Worm (Caenorhabditis elegans): ENCODE data around the gene ZK632.12.

The ZK632.12 gene

ce11 chrIII:9826005-9826404 is 4.6 kb upstream of the ZK632.12 start:
- TF ChIP-seq snpc-4 (tag; optimal IDR thresholded peaks at IDR 0.05) (no peak), mep-1 (tag; optimal IDR thresholded peaks at IDR 0.05) (peak; percentile 3)

DNA sequence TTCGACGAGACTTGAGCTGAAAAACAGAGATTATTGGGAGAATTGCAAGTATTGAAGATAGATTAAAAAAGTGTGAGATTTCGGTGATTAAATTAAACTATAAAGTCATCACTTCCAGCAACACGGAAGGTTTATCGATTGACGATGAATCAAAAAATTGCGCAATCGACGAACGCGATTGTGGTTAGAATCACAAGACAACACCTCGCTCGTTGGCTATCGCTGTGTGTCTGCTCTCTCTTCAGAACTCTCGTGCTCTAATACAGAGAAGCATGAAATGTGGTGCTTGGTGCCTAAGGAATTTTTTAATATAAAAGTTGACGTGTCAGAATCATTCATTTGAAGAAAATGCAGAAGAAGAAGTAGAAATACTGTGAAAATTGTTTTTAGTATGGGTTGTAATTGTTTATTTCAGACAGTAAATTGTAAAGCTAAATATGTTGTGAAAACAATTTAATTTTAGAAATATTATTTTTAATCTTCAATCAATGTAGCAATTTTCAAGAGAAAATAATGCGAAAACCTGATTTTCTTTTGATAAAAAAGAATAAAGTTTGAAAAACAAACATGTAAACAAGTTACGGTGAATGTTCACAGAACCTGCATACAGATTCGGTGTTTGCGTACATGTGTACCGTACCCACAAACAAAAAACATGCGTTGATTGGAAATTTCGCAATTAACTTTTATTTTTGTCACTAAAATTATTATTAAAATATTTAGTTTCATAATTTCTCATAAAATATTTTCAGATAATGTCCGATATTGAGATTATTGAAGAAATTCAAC is 3.2 kb upstream of the ZK632.12 start, which contains the start of the genes ZK632.10 and ZK632.11:
ZK632.10 (minus strand) TSS at position 560 of the 789 bp plus-strand sequence.
ZK632.11 (plus strand) TSS at position 753 of the 789 bp plus-strand sequence.
- peak; percentile 96 for TF ChIP-seq lsy-2 (tag; optimal IDR thresholded peaks at IDR 0.05)
- peak; percentile 9 for TF ChIP-seq nhr-237 (tag; optimal IDR thresholded peaks at IDR 0.05)
- TF ChIP-seq mab-5 (tag; optimal IDR thresholded peaks at IDR 0.05), result no peak
- TF ChIP-seq nhr-28 (tag; optimal IDR thresholded peaks at IDR 0.05), result no peak
- TF ChIP-seq pha-4 (tag; optimal IDR thresholded peaks at IDR 0.05), result peak; percentile 76
- TF ChIP-seq zip-8 (tag; optimal IDR thresholded peaks at IDR 0.05), result peak; percentile 38
- peak; percentile 4 for TF ChIP-seq mep-1 (tag; optimal IDR thresholded peaks at IDR 0.05)
- TF ChIP-seq ces-1 (GFP tag; optimal IDR thresholded peaks at IDR 0.05), result peak; percentile 61
- TF ChIP-seq elt-1 (tag; optimal IDR thresholded peaks at IDR 0.05; ENCODE audit: borderline replicate concordance, insufficient read depth), result no peak

- TF ChIP-seq ces-1 (GFP tag; optimal IDR thresholded peaks at IDR 0.05), result no peak
- no peak for TF ChIP-seq mep-1 (tag; optimal IDR thresholded peaks at IDR 0.05)
- TF ChIP-seq sptf-1 (tag; optimal IDR thresholded peaks at IDR 0.05), result no peak
- TF ChIP-seq unc-39 (tag; optimal IDR thresholded peaks at IDR 0.05), result no peak
- no peak for TF ChIP-seq lin-32 (GFP tag; optimal IDR thresholded peaks at IDR 0.05)
- no peak for TF ChIP-seq elt-3 (tag; optimal IDR thresholded peaks at IDR 0.05)
- TF ChIP-seq snpc-4 (tag; optimal IDR thresholded peaks at IDR 0.05), result no peak
- no peak for TF ChIP-seq M03D4.4 (tag; optimal IDR thresholded peaks at IDR 0.05)
- TF ChIP-seq mls-2 (tag; optimal IDR thresholded peaks at IDR 0.05), result no peak
- TF ChIP-seq drap-1 (GFP tag; optimal IDR thresholded peaks at IDR 0.05), result no peak
- TF ChIP-seq pha-4 (tag; optimal IDR thresholded peaks at IDR 0.05), result no peak
- TF ChIP-seq ceh-39 (tag; optimal IDR thresholded peaks at IDR 0.05), result no peak
Measured at ce11 chrIII:9832569-9832968, 2.0 kb downstream of the ZK632.12 start.

- no peak for TF ChIP-seq cnd-1 (tag; optimal IDR thresholded peaks at IDR 0.05)
- no peak for TF ChIP-seq nhr-237 (tag; optimal IDR thresholded peaks at IDR 0.05)
- TF ChIP-seq nhr-2 (tag; optimal IDR thresholded peaks at IDR 0.05), result no peak
- no peak for TF ChIP-seq ham-2 (GFP tag; optimal IDR thresholded peaks at IDR 0.05)
- no peak for TF ChIP-seq flh-1 (GFP tag; optimal IDR thresholded peaks at IDR 0.05)
- no peak for TF ChIP-seq tbx-8 (GFP tag; optimal IDR thresholded peaks at IDR 0.05)
- no peak for TF ChIP-seq nhr-12 (tag; optimal IDR thresholded peaks at IDR 0.05)
- no peak for TF ChIP-seq zip-8 (tag; optimal IDR thresholded peaks at IDR 0.05)
- TF ChIP-seq drap-1 (GFP tag; optimal IDR thresholded peaks at IDR 0.05), result no peak
Measured at ce11 chrIII:9834888-9835287, 4.3 kb downstream of the ZK632.12 start, which contains the start of gene K11H3.8. Gene K11H3.8 (plus strand): TSS chrIII:9835188.

- TF ChIP-seq lin-32 (GFP tag; optimal IDR thresholded peaks at IDR 0.05) (no peak), ceh-43 (GFP tag; optimal IDR thresholded peaks at IDR 0.05) (no peak), ceh-39 (tag; optimal IDR thresholded peaks at IDR 0.05) (no peak), lin-13 (tag; optimal IDR thresholded peaks at IDR 0.05) (no peak), mls-2 (tag; optimal IDR thresholded peaks at IDR 0.05) (no peak), unc-39 (tag; optimal IDR thresholded peaks at IDR 0.05) (no peak), blmp-1 (tag; optimal IDR thresholded peaks at IDR 0.05) (no peak), sem-2 (GFP tag; optimal IDR thresholded peaks at IDR 0.05) (no peak), sptf-1 (tag; optimal IDR thresholded peaks at IDR 0.05) (no peak), cnd-1 (tag; optimal IDR thresholded peaks at IDR 0.05) (no peak), lsy-2 (tag; optimal IDR thresholded peaks at IDR 0.05) (no peak), mep-1 (tag; optimal IDR thresholded peaks at IDR 0.05) (no peak), tbx-8 (GFP tag; optimal IDR thresholded peaks at IDR 0.05) (no peak), elt-3 (tag; optimal IDR thresholded peaks at IDR 0.05) (no peak)
Measured at ce11 chrIII:9843715-9844114, 13.1 kb downstream of the ZK632.12 start, which contains the start of gene K11H3.5. Gene K11H3.5 (plus strand): TSS chrIII:9843768.

DNA sequence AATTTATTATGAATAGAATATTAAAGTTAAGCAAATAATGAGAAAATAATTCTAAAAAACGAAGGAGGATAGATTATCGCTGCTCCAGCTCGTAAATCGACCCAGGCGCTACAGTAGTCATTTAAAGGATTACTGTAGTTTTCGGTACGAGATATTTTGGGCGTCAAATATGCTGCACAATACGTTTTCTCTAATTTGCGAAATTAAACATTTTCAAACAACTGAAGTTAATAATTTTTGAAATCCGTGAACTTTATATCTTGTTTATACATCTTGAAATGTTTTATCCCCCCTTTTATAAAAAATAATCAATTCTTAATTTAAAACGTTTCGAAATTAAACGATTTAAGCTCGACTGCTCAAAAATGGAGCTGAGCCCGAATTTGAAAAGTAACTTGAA is 15.5 kb downstream of the ZK632.12 start, which contains the start of gene K11H3.2:
K11H3.2 (plus strand) TSS at position 301 of the 400 bp plus-strand sequence.
- TF ChIP-seq mls-2 (tag; optimal IDR thresholded peaks at IDR 0.05) (no peak), drap-1 (GFP tag; optimal IDR thresholded peaks at IDR 0.05) (no peak), bed-3 (GFP tag; optimal IDR thresholded peaks at IDR 0.05) (no peak), mab-5 (tag; optimal IDR thresholded peaks at IDR 0.05) (no peak), snpc-4 (tag; optimal IDR thresholded peaks at IDR 0.05) (no peak), ces-1 (GFP tag; optimal IDR thresholded peaks at IDR 0.05) (no peak), pha-4 (tag; optimal IDR thresholded peaks at IDR 0.05) (no peak), ham-2 (GFP tag; optimal IDR thresholded peaks at IDR 0.05) (no peak), zip-8 (tag; optimal IDR thresholded peaks at IDR 0.05) (no peak), nhr-76 (tag; optimal IDR thresholded peaks at IDR 0.05) (no peak), nhr-2 (tag; optimal IDR thresholded peaks at IDR 0.05) (no peak), lin-13 (tag; optimal IDR thresholded peaks at IDR 0.05) (no peak), unc-120 (tag; optimal IDR thresholded peaks at IDR 0.05; ENCODE audit: poor library complexity, severe bottlenecking) (no peak), M03D4.4 (tag; optimal IDR thresholded peaks at IDR 0.05) (no peak), tbx-8 (GFP tag; optimal IDR thresholded peaks at IDR 0.05) (no peak)

Measured in whole organism, mixed stage, embryonic.